Worm (Caenorhabditis elegans) whole organism, L1 larva: ENCODE results near the gene fbxa-56.

Experiments used
- F16B12.6 ChIP-seq: fragments of 150-350 bp; optimal IDR thresholded peaks from 2 replicates; lab custom pipeline; 2014; ENCODE audit warnings: missing biosample characterization, missing genetic modification characterization
- Y116A8C.19 ChIP-seq: sonication (generic microtip); optimal IDR thresholded peaks from 2 replicates; lab custom pipeline; 2016; ENCODE audit warnings: missing compliant biosample characterization, missing genetic modification characterization, borderline replicate concordance
- aha-1 ChIP-seq: fragments of 150-350 bp; optimal IDR thresholded peaks from 2 replicates; lab custom pipeline; 2014; ENCODE audit warnings: missing biosample characterization, missing genetic modification characterization
- alr-1 ChIP-seq: fragments of 200-800 bp; sonication (Bioruptor generic); optimal IDR thresholded peaks from 2 replicates; lab custom pipeline; 2018; ENCODE audit warnings: borderline replicate concordance, mild to moderate bottlenecking, missing genetic modification characterization, missing compliant biosample characterization
- aly-2 ChIP-seq: fragments of 150-350 bp; optimal IDR thresholded peaks from 2 replicates; lab custom pipeline; 2014; ENCODE audit warnings: missing biosample characterization, missing genetic modification characterization
- ceh-82 ChIP-seq, 3 experiments: fragments of 150-350 bp in 1 of 3; sonication (generic microtip) in 2 of 3; optimal IDR thresholded peaks; 2 replicates each; lab custom pipeline; 2014 to 2017; ENCODE audit warnings: missing biosample characterization in 3 of 3, missing genetic modification characterization in 3 of 3
- ceh-90 ChIP-seq: sonication (generic microtip); optimal IDR thresholded peaks from 2 replicates; lab custom pipeline; 2016; ENCODE audit warnings: missing genetic modification characterization, missing compliant biosample characterization
- ces-1 ChIP-seq: fragments of 150-350 bp; optimal IDR thresholded peaks from 2 replicates; lab custom pipeline; 2014; ENCODE audit warnings: missing biosample characterization, missing genetic modification reagents, missing genetic modification characterization
- dpl-1 ChIP-seq, 3 experiments: fragments of 150-350 bp in 2 of 3; sonication (generic microtip) in 1 of 3; optimal IDR thresholded peaks; 2 replicates each; lab custom pipeline; 2014 to 2017; ENCODE audit warnings: missing biosample characterization in 3 of 3, missing genetic modification characterization in 3 of 3, missing genetic modification reagents in 3 of 3
- efl-1 ChIP-seq, 4 experiments: fragments of 150-350 bp; optimal IDR thresholded peaks in 3 of 4; peaks in 1 of 4; 1 replicate in 1 of 4; 2 replicates in 3 of 4; lab custom pipeline; 2014; ENCODE audit warnings: missing biosample characterization in 2 of 4, missing genetic modification characterization in 2 of 4, missing genetic modification reagents in 2 of 4
- egl-13 ChIP-seq: sonication (generic microtip); optimal IDR thresholded peaks from 2 replicates; lab custom pipeline; 2016; ENCODE audit warnings: missing genotype, missing genetic modification reagents, missing genetic modification characterization, missing compliant biosample characterization
- elt-2 ChIP-seq: sonication (generic microtip); optimal IDR thresholded peaks from 2 replicates; lab custom pipeline; 2016; ENCODE audit warnings: missing genetic modification characterization, mild to moderate bottlenecking, inconsistent platforms, missing compliant biosample characterization, missing genetic modification reagents
- elt-3 ChIP-seq, 6 experiments: fragments of 150-350 bp in 1 of 6; sonication (generic microtip); optimal IDR thresholded peaks; 2 replicates each; lab custom pipeline; 2017 to 2018; ENCODE audit warnings: missing biosample characterization in 6 of 6, missing genetic modification characterization in 6 of 6, inconsistent platforms in 1 of 6
- fkh-10 ChIP-seq: sonication (generic microtip); optimal IDR thresholded peaks from 2 replicates; lab custom pipeline; 2017; ENCODE audit warnings: missing biosample characterization, missing genetic modification reagents, missing genetic modification characterization
- fkh-8 ChIP-seq: sonication (generic microtip); optimal IDR thresholded peaks from 2 replicates; lab custom pipeline; 2016; ENCODE audit warnings: mild to moderate bottlenecking, missing genetic modification characterization, missing compliant biosample characterization
- fos-1 ChIP-seq: fragments of 150-350 bp; optimal IDR thresholded peaks from 2 replicates; lab custom pipeline; 2014; ENCODE audit warnings: missing biosample characterization, missing genetic modification characterization
- isw-1 ChIP-seq: fragments of 200-800 bp; sonication (Bioruptor generic); IDR thresholded peaks from 2 replicates; pipeline ENCODE4 v1.3.6; 2022; ENCODE audit warnings: missing genetic modification characterization, missing compliant biosample characterization
- lin-13 ChIP-seq: fragments of 150-350 bp; optimal IDR thresholded peaks from 2 replicates; lab custom pipeline; 2014; ENCODE audit warnings: missing biosample characterization, missing genetic modification reagents, missing genetic modification characterization
- lin-35 ChIP-seq, 2 experiments: fragments of 150-350 bp; optimal IDR thresholded peaks; 2 replicates each; lab custom pipeline; 2014; ENCODE audit warnings: missing biosample characterization in 2 of 2, missing genetic modification characterization in 2 of 2, missing genetic modification reagents in 2 of 2
- lsy-2 ChIP-seq, 2 experiments: fragments of 150-350 bp; optimal IDR thresholded peaks; 2 replicates each; lab custom pipeline; 2014; ENCODE audit warnings: missing biosample characterization in 2 of 2, missing genetic modification characterization in 2 of 2
- mep-1 ChIP-seq: fragments of 150-350 bp; optimal IDR thresholded peaks from 2 replicates; lab custom pipeline; 2014; ENCODE audit warnings: missing biosample characterization, missing genetic modification characterization
- nhr-11 ChIP-seq: fragments of 150-350 bp; optimal IDR thresholded peaks from 2 replicates; lab custom pipeline; 2014; ENCODE audit warnings: missing biosample characterization, missing genetic modification characterization
- nhr-19 ChIP-seq: fragments of 200-800 bp; sonication (Bioruptor generic); conservative IDR thresholded peaks from 2 replicates; pipeline ENCODE4 v1.3.6; 2022; ENCODE audit warnings: missing genetic modification characterization, missing compliant biosample characterization
- nhr-20 ChIP-seq: sonication (generic microtip); optimal IDR thresholded peaks from 2 replicates; lab custom pipeline; 2016; ENCODE audit warnings: mild to moderate bottlenecking, missing genetic modification characterization, missing compliant biosample characterization
- nhr-47 ChIP-seq: sonication (generic microtip); optimal IDR thresholded peaks from 2 replicates; lab custom pipeline; 2016; ENCODE audit warnings: mild to moderate bottlenecking, missing genetic modification characterization, moderate library complexity, missing compliant biosample characterization
- nhr-71 ChIP-seq: sonication (generic microtip); optimal IDR thresholded peaks from 2 replicates; lab custom pipeline; 2016; ENCODE audit warnings: mild to moderate bottlenecking, missing genetic modification characterization, moderate library complexity, missing compliant biosample characterization
- nhr-77 ChIP-seq: fragments of 150-350 bp; optimal IDR thresholded peaks from 2 replicates; lab custom pipeline; 2014; ENCODE audit warnings: missing biosample characterization, missing genetic modification characterization
- nhr-90 ChIP-seq: sonication (generic microtip); optimal IDR thresholded peaks from 2 replicates; lab custom pipeline; 2016; ENCODE audit warnings: mild to moderate bottlenecking, missing genetic modification characterization, missing compliant biosample characterization; ENCODE audit not compliant: poor library complexity
- skn-1 ChIP-seq: fragments of 150-350 bp; optimal IDR thresholded peaks from 2 replicates; lab custom pipeline; 2014; ENCODE audit warnings: missing biosample characterization, missing genetic modification characterization
- snu-23 ChIP-seq: sonication (generic microtip); optimal IDR thresholded peaks from 2 replicates; lab custom pipeline; 2016; ENCODE audit warnings: missing genetic modification characterization, missing compliant biosample characterization
- sup-37 ChIP-seq: fragments of 200-800 bp; sonication (Bioruptor generic); optimal IDR thresholded peaks from 2 replicates; lab custom pipeline; 2018; ENCODE audit warnings: mild to moderate bottlenecking, missing genetic modification characterization, missing compliant biosample characterization
- swsn-7 ChIP-seq: sonication (generic microtip); optimal IDR thresholded peaks from 2 replicates; lab custom pipeline; 2016; ENCODE audit warnings: missing genetic modification characterization, missing compliant biosample characterization
- tbx-2 ChIP-seq: sonication (generic microtip); optimal IDR thresholded peaks from 2 replicates; lab custom pipeline; 2016; ENCODE audit warnings: missing genetic modification characterization, missing compliant biosample characterization
- unc-62 ChIP-seq: fragments of 150-350 bp; optimal IDR thresholded peaks from 2 replicates; lab custom pipeline; 2014; ENCODE audit warnings: missing biosample characterization, missing genetic modification reagents, missing genetic modification characterization

The fbxa-56 gene

ce11 chrIII:950472-950871, 12.6 kb upstream of the fbxa-56 start, which contains the start of the genes fbxa-67 and fbxa-11:
Gene fbxa-67 (minus strand): TSS chrIII:950670.
Gene fbxa-11 (plus strand): TSS chrIII:950869.
- TF ChIP-seq ceh-90 (no peak), unc-62 (GFP tag; lab: Kevin White, UChicago) (no peak), tbx-2 (tag; lab: Kevin White, UChicago) (no peak), snu-23 (peak; percentile 46), lsy-2 (tag; optimal IDR thresholded peaks at IDR 0.05; lab: Kevin White, UChicago) (peak; percentile 35 to 52), lin-35 (GFP tag; optimal IDR thresholded peaks at IDR 0.05; lab: Kevin White, UChicago) (peak; percentile 35 to 41), lin-13 (GFP tag; lab: Kevin White, UChicago) (peak; percentile 5), dpl-1 (GFP tag; optimal IDR thresholded peaks at IDR 0.05; lab: Kevin White, UChicago) (peak; percentile 18 to 57 (median 29)), elt-3 (tag; optimal IDR thresholded peaks at IDR 0.05; lab: Kevin White, UChicago) (peak in 1 of 6 experiments; percentile 43), mep-1 (tag; lab: Kevin White, UChicago) (peak; percentile 53), efl-1 (optimal IDR thresholded peaks at IDR 0.05; lab: Kevin White, UChicago) (peak; percentile 29 to 50), efl-1 (GFP tag; optimal IDR thresholded peaks at IDR 0.05 in 1 of 2; lab: Kevin White, UChicago) (peak; percentile 41 to 94), nhr-11 (no peak), nhr-71 (no peak), F16B12.6 (tag; lab: Kevin White, UChicago) (peak; percentile 93), ceh-82 (tag; optimal IDR thresholded peaks at IDR 0.05; lab: Kevin White, UChicago) (peak in 1 of 3 experiments; percentile 12), swsn-7 (tag; lab: Kevin White, UChicago) (peak; percentile 10), isw-1 (GFP tag; lab: Robert Waterston, UW) (no peak), skn-1 (tag; lab: Kevin White, UChicago) (peak; percentile 11), fkh-8 (no peak), nhr-47 (peak; percentile 3)
- TF ChIP-seq, all 84 proteins: peak for 13

DNA sequence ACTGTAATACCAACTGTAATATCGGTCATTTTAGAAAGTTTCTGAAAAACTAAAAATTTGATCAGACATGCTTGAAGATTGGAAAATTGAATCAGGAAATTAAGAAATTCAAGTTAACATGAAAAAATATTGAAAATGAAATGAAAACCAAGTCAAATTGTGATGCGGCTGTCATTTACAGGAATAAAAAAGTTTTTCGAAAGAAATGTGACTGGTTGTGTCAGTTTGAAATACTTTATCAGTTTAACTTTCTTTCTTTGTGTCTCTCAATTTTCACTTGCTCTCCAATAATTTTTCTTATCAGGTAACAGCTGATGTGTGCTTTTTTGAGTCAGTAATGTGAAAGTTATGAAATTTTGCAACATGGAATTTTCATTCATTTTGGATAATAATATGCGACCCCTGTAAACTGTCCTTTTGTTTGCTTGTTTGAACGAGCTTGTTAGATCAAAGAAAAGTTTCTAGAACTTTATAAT, 8.4 kb upstream of the fbxa-56 start, which contains the start of gene fbxa-60:
Gene fbxa-60 (minus strand): TSS at position 51 of the 476 bp plus-strand sequence.
- TF ChIP-seq fos-1 (tag; lab: Kevin White, UChicago), result no peak
- TF ChIP-seq elt-2, result peak; percentile 68
- TF ChIP-seq isw-1 (GFP tag; lab: Robert Waterston, UW), result no peak
- no peak for TF ChIP-seq aha-1
- no peak for TF ChIP-seq tbx-2 (tag; lab: Kevin White, UChicago)
- TF ChIP-seq alr-1 (tag; lab: Kevin White, UChicago), result no peak
- TF ChIP-seq Y116A8C.19 (tag; lab: Kevin White, UChicago), result no peak
- TF ChIP-seq, all 84 proteins: peak for 1

DNA sequence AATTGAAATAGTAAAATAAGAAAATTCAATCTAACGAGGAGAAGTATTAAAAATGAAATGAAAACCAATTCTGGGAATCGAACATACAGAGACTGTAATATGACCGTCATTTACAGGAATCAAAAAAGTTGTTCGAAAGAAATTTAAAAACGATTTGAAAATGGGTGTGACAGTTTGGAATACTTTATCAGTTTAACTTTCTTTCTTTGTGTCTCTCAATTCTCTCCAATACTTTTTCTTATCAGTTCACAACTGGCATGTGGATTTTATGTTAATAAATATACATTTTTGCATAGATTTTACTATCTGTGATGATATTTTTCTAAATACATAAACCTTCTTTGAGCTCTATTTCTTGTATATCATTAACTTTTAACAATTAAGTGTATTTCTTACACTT, 6.5 kb upstream of the fbxa-56 start:
- TF ChIP-seq elt-2, result peak; percentile 39
- TF ChIP-seq, all 84 proteins: peak for 1; not testable (repeated sequence) for 83

ce11 chrIII:943426-943927, 5.6 kb upstream of the fbxa-56 start, which contains the start of gene fbxa-59:
Gene fbxa-59 (minus strand): TSS chrIII:943476.
- TF ChIP-seq elt-2 (peak; percentile 61), nhr-77 (tag; lab: Kevin White, UChicago) (no peak), efl-1 (optimal IDR thresholded peaks at IDR 0.05; lab: Kevin White, UChicago) (no peak), efl-1 (GFP tag; optimal IDR thresholded peaks at IDR 0.05 in 1 of 2; lab: Kevin White, UChicago) (peak in 1 of 2 experiments; percentile 39)

- TF ChIP-seq tbx-2 (tag; lab: Kevin White, UChicago), result no peak
- no peak for TF ChIP-seq nhr-20 (tag; lab: Kevin White, UChicago)
- no peak for TF ChIP-seq nhr-77 (tag; lab: Kevin White, UChicago)
- TF ChIP-seq lin-35 (GFP tag; optimal IDR thresholded peaks at IDR 0.05; lab: Kevin White, UChicago), result no peak
- TF ChIP-seq egl-13 (tag; lab: Kevin White, UChicago), result no peak
- TF ChIP-seq ceh-90, result no peak
- TF ChIP-seq alr-1 (tag; lab: Kevin White, UChicago), result no peak
- TF ChIP-seq swsn-7 (tag; lab: Kevin White, UChicago), result no peak
- no peak for TF ChIP-seq sup-37 (GFP tag; lab: Kevin White, UChicago)
- TF ChIP-seq lsy-2 (tag; optimal IDR thresholded peaks at IDR 0.05; lab: Kevin White, UChicago), result no peak
- TF ChIP-seq ces-1 (GFP tag; lab: Kevin White, UChicago), result no peak
- no peak for TF ChIP-seq efl-1 (optimal IDR thresholded peaks at IDR 0.05; lab: Kevin White, UChicago)
- no peak for TF ChIP-seq efl-1 (GFP tag; optimal IDR thresholded peaks at IDR 0.05 in 1 of 2; lab: Kevin White, UChicago)
- no peak for TF ChIP-seq fkh-10
- no peak for TF ChIP-seq nhr-19 (GFP tag; lab: Robert Waterston, UW)
- no peak for TF ChIP-seq aly-2
- TF ChIP-seq elt-2, result no peak
- TF ChIP-seq nhr-90, result no peak
- TF ChIP-seq nhr-11, result no peak
- TF ChIP-seq, all 84 proteins: peak for 0
Observed at ce11 chrIII:941958-942357, 4.1 kb upstream of the fbxa-56 start.
